Fruit fly (Drosophila melanogaster): ENCODE measurements around the gene CG9287.

CG9287 gene

DNA sequence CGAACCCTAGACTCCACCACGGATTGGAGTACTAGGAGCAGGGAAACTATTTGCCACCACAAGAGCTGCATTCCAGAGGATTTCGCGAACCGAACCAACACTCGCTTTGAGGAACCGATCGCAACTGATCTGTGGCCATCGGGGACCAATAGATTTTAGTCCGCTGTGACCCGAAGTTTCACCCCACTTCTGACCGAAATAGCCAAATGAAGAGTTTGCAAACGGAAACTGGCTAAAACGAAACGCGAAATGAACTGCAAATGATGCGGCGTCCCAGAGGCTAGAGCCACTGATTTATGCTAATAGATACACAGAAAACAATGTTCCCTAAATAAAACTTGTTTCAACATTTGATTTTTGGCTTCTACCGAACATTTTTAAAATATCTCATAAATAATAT, at the start of gene CG9287:
Gene CG9287, minus strand, starts transcription at position 101 of the 400 bp plus-strand sequence.
- TF ChIP-seq Dif (GFP tag; optimal IDR thresholded peaks at IDR 0.05; ENCODE audit: partially characterized antibody) (no peak), rgr (GFP tag; optimal IDR thresholded peaks at IDR 0.05) (no peak), brk (GFP tag; optimal IDR thresholded peaks at IDR 0.05) (no peak), CrebA (GFP tag; optimal IDR thresholded peaks at IDR 0.05; ENCODE audit: borderline replicate concordance) (no peak), tai (GFP tag; optimal IDR thresholded peaks at IDR 0.05) (no peak), woc (GFP tag; optimal IDR thresholded peaks at IDR 0.05) (no peak), HLH106 (tag; optimal IDR thresholded peaks at IDR 0.05) (no peak), dmrt93B (GFP tag; optimal IDR thresholded peaks at IDR 0.05) (no peak), jim (GFP tag; optimal IDR thresholded peaks at IDR 0.05) (no peak), br (GFP tag; optimal IDR thresholded peaks at IDR 0.05) (no peak), Vsx2 (GFP tag; optimal IDR thresholded peaks at IDR 0.05; ENCODE audit: partially characterized antibody) (no peak), dl (GFP tag; optimal IDR thresholded peaks at IDR 0.05; ENCODE audit: insufficient read depth in 1 of 2, partially characterized antibody in 2 of 2) (no peak), foxo (GFP tag; optimal IDR thresholded peaks at IDR 0.05) (no peak), Mio (GFP tag; optimal IDR thresholded peaks at IDR 0.05) (no peak), Hr83 (GFP tag; optimal IDR thresholded peaks at IDR 0.05; ENCODE audit: poor library complexity, severe bottlenecking) (no peak)

DNA sequence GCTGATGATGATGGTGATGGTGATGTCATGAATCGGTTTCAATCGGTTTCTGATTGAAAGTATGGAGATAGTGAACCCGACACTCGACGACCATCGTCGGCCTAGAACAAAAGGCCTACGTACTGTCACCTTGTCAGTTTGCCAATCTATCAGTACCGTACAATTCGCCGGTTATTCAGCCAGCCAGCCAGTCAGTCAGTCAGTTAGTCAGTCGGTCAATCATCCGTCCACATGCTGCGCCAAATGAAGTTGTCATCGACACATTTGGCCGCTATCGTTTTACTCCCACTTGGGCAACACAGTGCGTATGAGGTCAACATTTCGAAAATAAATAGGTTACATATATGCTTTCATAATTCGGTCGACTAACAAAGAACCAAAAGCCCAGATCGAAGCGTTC, 41.4 kb upstream of the CG9287 start:
- TF ChIP-seq Jra (GFP tag; optimal IDR thresholded peaks at IDR 0.05), result no peak

DNA sequence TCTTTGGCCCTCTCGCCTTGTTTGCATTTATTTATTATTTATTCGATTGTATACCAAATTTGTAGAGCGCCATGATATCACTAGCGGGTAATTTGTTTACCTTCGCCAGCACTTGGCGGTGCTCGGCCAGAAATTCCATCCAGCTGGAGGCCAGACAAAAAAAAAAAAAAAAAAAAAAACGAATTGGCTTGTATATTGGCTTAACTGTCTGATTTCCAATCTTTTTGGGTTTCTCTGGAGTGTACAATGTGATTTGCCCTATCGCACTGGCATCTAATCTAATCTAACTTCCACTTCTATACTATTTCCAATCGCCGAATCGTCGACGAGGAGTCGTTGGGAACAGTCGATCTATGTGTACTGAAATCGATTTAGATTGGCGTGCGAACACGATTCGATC, 40.1 kb upstream of the CG9287 start:
- TF ChIP-seq jim (GFP tag; optimal IDR thresholded peaks at IDR 0.05) (no peak), h (GFP tag; optimal IDR thresholded peaks at IDR 0.05) (peak; percentile 30), sv (GFP tag; optimal IDR thresholded peaks at IDR 0.05) (no peak), pan (optimal IDR thresholded peaks at IDR 0.05) (no peak)

- TF ChIP-seq fru (GFP tag; optimal IDR thresholded peaks at IDR 0.05) (peak; percentile 88), foxo (GFP tag; optimal IDR thresholded peaks at IDR 0.05) (peak in 1 of 2 experiments; percentile 92), sage (GFP tag; optimal IDR thresholded peaks at IDR 0.05) (peak; percentile 71), Abd-B (GFP tag; optimal IDR thresholded peaks at IDR 0.05) (no peak), CG32264 (GFP tag; optimal IDR thresholded peaks at IDR 0.05) (no peak), Rel (GFP tag; optimal IDR thresholded peaks at IDR 0.05) (no peak), Rel (tag; optimal IDR thresholded peaks at IDR 0.05) (peak; percentile 35), psq (GFP tag; optimal IDR thresholded peaks at IDR 0.05) (peak; percentile 88), br (GFP tag; optimal IDR thresholded peaks at IDR 0.05) (peak; percentile 79), rgr (GFP tag; optimal IDR thresholded peaks at IDR 0.05) (peak; percentile 90), Hr78 (GFP tag; optimal IDR thresholded peaks at IDR 0.05) (no peak), lola (GFP tag; optimal IDR thresholded peaks at IDR 0.05) (no peak), dmrt93B (GFP tag; optimal IDR thresholded peaks at IDR 0.05) (peak; percentile 79), h (GFP tag; optimal IDR thresholded peaks at IDR 0.05) (peak; percentile 88), CG9705 (GFP tag; optimal IDR thresholded peaks at IDR 0.05) (peak; percentile 59), dl (GFP tag; optimal IDR thresholded peaks at IDR 0.05; ENCODE audit: insufficient read depth in 1 of 2, partially characterized antibody in 2 of 2) (peak; percentile 74 to 93), usp (GFP tag; optimal IDR thresholded peaks at IDR 0.05) (no peak), OdsH (GFP tag; optimal IDR thresholded peaks at IDR 0.05) (peak; percentile 92), Jra (GFP tag; optimal IDR thresholded peaks at IDR 0.05) (peak; percentile 95), Dfd (GFP tag; optimal IDR thresholded peaks at IDR 0.05) (no peak), Mio (GFP tag; optimal IDR thresholded peaks at IDR 0.05) (no peak), Sp1 (GFP tag; optimal IDR thresholded peaks at IDR 0.05) (peak; percentile 93), tai (GFP tag; optimal IDR thresholded peaks at IDR 0.05) (peak; percentile 0), woc (GFP tag; optimal IDR thresholded peaks at IDR 0.05) (peak; percentile 40), pan (optimal IDR thresholded peaks at IDR 0.05) (no peak), ey (GFP tag; optimal IDR thresholded peaks at IDR 0.05) (peak; percentile 79), Vsx2 (GFP tag; optimal IDR thresholded peaks at IDR 0.05; ENCODE audit: partially characterized antibody) (peak; percentile 78), Hnf4 (GFP tag; optimal IDR thresholded peaks at IDR 0.05) (peak; percentile 81), dsf (GFP tag; optimal IDR thresholded peaks at IDR 0.05; ENCODE audit: borderline replicate concordance) (peak; percentile 17), CrebA (GFP tag; optimal IDR thresholded peaks at IDR 0.05; ENCODE audit: borderline replicate concordance) (peak; percentile 61), sv (GFP tag; optimal IDR thresholded peaks at IDR 0.05) (peak; percentile 86), brk (GFP tag; optimal IDR thresholded peaks at IDR 0.05) (peak; percentile 68), jim (GFP tag; optimal IDR thresholded peaks at IDR 0.05) (no peak), HLH106 (tag; optimal IDR thresholded peaks at IDR 0.05) (peak; percentile 90), GATAd (GFP tag; optimal IDR thresholded peaks at IDR 0.05) (no peak), N (GFP tag; optimal IDR thresholded peaks at IDR 0.05) (no peak), Hr83 (GFP tag; optimal IDR thresholded peaks at IDR 0.05; ENCODE audit: poor library complexity, severe bottlenecking) (peak; percentile 95), Myc (optimal IDR thresholded peaks at IDR 0.05) (no peak), Dif (GFP tag; optimal IDR thresholded peaks at IDR 0.05; ENCODE audit: partially characterized antibody) (peak; percentile 97)
These were observed 38.2 kb upstream of the CG9287 start for dm6 chr2L:8717618-8718336.

Data from whole organism, wandering third instar larva.